Fruit fly (Drosophila melanogaster) whole organism, embryonic: ENCODE results near the gene CG34288.
A peak's percentile ranks its signal among the peaks of the same experiment; 100 is the strongest.

Source experiments
- Abd-B ChIP-seq: fragments of 200-800 bp; sonication (Bioruptor generic); optimal IDR thresholded peaks from 2 replicates; lab custom pipeline; 2018; ENCODE audit warnings: missing biosample characterization, mild to moderate bottlenecking, missing genetic modification characterization, moderate library complexity
- Atf6 ChIP-seq: fragments of 200-800 bp; sonication (Bioruptor generic); IDR thresholded peaks from 2 replicates; pipeline ENCODE4 v1.3.6; 2022; ENCODE audit warnings: missing biosample characterization, missing genetic modification characterization
- BtbVII ChIP-seq: fragments of 200-800 bp; sonication (Bioruptor generic); optimal IDR thresholded peaks from 3 replicates; lab custom pipeline; 2017; ENCODE audit warnings: missing biosample characterization, mild to moderate bottlenecking, missing genetic modification characterization
- CG1024 ChIP-seq: fragments of 200-800 bp; sonication (Bioruptor generic); IDR thresholded peaks from 2 replicates; pipeline ENCODE4 v1.3.6; 2022; ENCODE audit warnings: missing biosample characterization, missing genetic modification characterization
- CG10321 ChIP-seq: fragments of 200-800 bp; sonication (Bioruptor generic); IDR thresholded peaks from 2 replicates; pipeline ENCODE4 v1.3.6; 2022; ENCODE audit warnings: missing biosample characterization, missing genetic modification characterization
- CG12299 ChIP-seq: fragments of 200-800 bp; sonication (Bioruptor generic); optimal IDR thresholded peaks from 2 replicates; lab custom pipeline; 2018; ENCODE audit warnings: missing biosample characterization, mild to moderate bottlenecking, missing genetic modification characterization
- CG1233 ChIP-seq: fragments of 200-800 bp; sonication (Bioruptor generic); optimal IDR thresholded peaks from 4 replicates; lab custom pipeline; 2018; ENCODE audit warnings: missing biosample characterization, mild to moderate bottlenecking, missing genetic modification characterization
- CG13775 ChIP-seq: fragments of 200-800 bp; sonication (Bioruptor generic); optimal IDR thresholded peaks from 3 replicates; lab custom pipeline; 2017; ENCODE audit warnings: missing biosample characterization, mild to moderate bottlenecking, missing genetic modification characterization
- CG1603 ChIP-seq: fragments of 200-800 bp; sonication (Bioruptor generic); optimal IDR thresholded peaks from 2 replicates; lab custom pipeline; 2019; ENCODE audit warnings: missing biosample characterization, mild to moderate bottlenecking, missing genetic modification characterization, moderate library complexity
- CG17385 ChIP-seq: fragments of 200-800 bp; sonication (Bioruptor generic); optimal IDR thresholded peaks from 3 replicates; lab custom pipeline; 2018; ENCODE audit warnings: missing biosample characterization, mild to moderate bottlenecking, missing genetic modification characterization
- CG18476 ChIP-seq: fragments of 200-800 bp; sonication (Bioruptor generic); optimal IDR thresholded peaks from 2 replicates; lab custom pipeline; 2016; ENCODE audit warnings: missing biosample characterization, mild to moderate bottlenecking, missing genetic modification characterization
- CG2120 ChIP-seq: fragments of 200-800 bp; sonication (Bioruptor generic); optimal IDR thresholded peaks from 3 replicates; lab custom pipeline; 2016; ENCODE audit warnings: missing biosample characterization, missing genetic modification characterization
- CG2875 ChIP-seq: fragments of 200-800 bp; sonication (Bioruptor generic); optimal IDR thresholded peaks from 2 replicates; lab custom pipeline; 2017; ENCODE audit warnings: missing biosample characterization, mild to moderate bottlenecking, missing genetic modification characterization, missing genetic modification reagents
- CG3281 ChIP-seq: fragments of 200-800 bp; sonication (Bioruptor generic); optimal IDR thresholded peaks from 3 replicates; lab custom pipeline; 2017; ENCODE audit warnings: missing biosample characterization, mild to moderate bottlenecking, missing genetic modification characterization
- CG4328 ChIP-seq: fragments of 200-800 bp; sonication (Bioruptor generic); optimal IDR thresholded peaks from 3 replicates; lab custom pipeline; 2017; ENCODE audit warnings: missing biosample characterization, missing genetic modification reagents, missing genetic modification characterization
- CG5245 ChIP-seq: fragments of 200-800 bp; sonication (Bioruptor generic); optimal IDR thresholded peaks from 3 replicates; lab custom pipeline; 2016; ENCODE audit warnings: missing biosample characterization, missing genetic modification characterization
- CG6254 ChIP-seq: fragments of 200-800 bp; sonication (Bioruptor generic); optimal IDR thresholded peaks from 3 replicates; lab custom pipeline; 2017; ENCODE audit warnings: mild to moderate bottlenecking, missing biosample characterization, missing genetic modification reagents, missing genetic modification characterization
- CG6813 ChIP-seq: fragments of 200-800 bp; sonication (Bioruptor generic); optimal IDR thresholded peaks from 2 replicates; lab custom pipeline; 2017; ENCODE audit warnings: missing biosample characterization, missing genetic modification characterization, mild to moderate bottlenecking, moderate library complexity, missing genetic modification reagents
- CG6854 ChIP-seq: fragments of 200-800 bp; sonication (Bioruptor generic); optimal IDR thresholded peaks from 3 replicates; lab custom pipeline; 2017; ENCODE audit warnings: missing biosample characterization, mild to moderate bottlenecking, missing genetic modification characterization
- CG7839 ChIP-seq: fragments of 200-800 bp; sonication (Bioruptor generic); optimal IDR thresholded peaks from 3 replicates; lab custom pipeline; 2018; ENCODE audit warnings: missing biosample characterization, mild to moderate bottlenecking, missing genetic modification characterization, moderate library complexity
- CG8359 ChIP-seq: fragments of 200-800 bp; sonication (Bioruptor generic); optimal IDR thresholded peaks from 2 replicates; lab custom pipeline; 2017; ENCODE audit warnings: missing biosample characterization, mild to moderate bottlenecking, missing genetic modification characterization, borderline replicate concordance
- CG8924 ChIP-seq: fragments of 200-800 bp; optimal IDR thresholded peaks from 3 replicates; lab custom pipeline; 2019; ENCODE audit warnings: missing biosample characterization, mild to moderate bottlenecking, missing genetic modification characterization, moderate library complexity
- CoRest ChIP-seq: fragments of 200-800 bp; sonication (Bioruptor generic); optimal IDR thresholded peaks from 3 replicates; lab custom pipeline; 2018; ENCODE audit warnings: missing biosample characterization, mild to moderate bottlenecking, missing genetic modification characterization, moderate library complexity
- Dp ChIP-seq: fragments of 200-800 bp; sonication (Bioruptor generic); optimal IDR thresholded peaks from 2 replicates; lab custom pipeline; 2018; ENCODE audit warnings: missing biosample characterization, mild to moderate bottlenecking, missing genetic modification characterization, moderate library complexity
- Eip74EF ChIP-seq, 2 experiments: fragments of 200-800 bp in 1 of 2; fragments of >200 bp in 1 of 2; sonication (Bioruptor generic) in 1 of 2; optimal IDR thresholded peaks; 2 replicates each; lab custom pipeline; 2017 to 2019; ENCODE audit warnings: missing biosample characterization in 2 of 2, missing genetic modification characterization in 2 of 2, mild to moderate bottlenecking in 1 of 2, moderate library complexity in 1 of 2
- GATAe ChIP-seq: fragments of 200-800 bp; sonication (Bioruptor generic); conservative IDR thresholded peaks from 2 replicates; pipeline ENCODE4 v1.3.6; 2022; ENCODE audit warnings: missing biosample characterization, missing genetic modification characterization
- HmgZ ChIP-seq: fragments of 200-800 bp; sonication (Bioruptor generic); optimal IDR thresholded peaks from 2 replicates; lab custom pipeline; 2018; ENCODE audit warnings: missing biosample characterization, mild to moderate bottlenecking, missing genetic modification characterization
- MTF-1 ChIP-seq: fragments of 200-800 bp; sonication (Bioruptor generic); optimal IDR thresholded peaks from 2 replicates; lab custom pipeline; 2018; ENCODE audit warnings: missing biosample characterization, mild to moderate bottlenecking, missing genetic modification characterization, borderline replicate concordance
- Med ChIP-seq: fragments of 200-800 bp; sonication (Bioruptor generic); peaks from one replicate; lab custom pipeline; 2016; ENCODE audit warnings: missing biosample characterization, missing genetic modification characterization, mild to moderate bottlenecking, inconsistent platforms, moderate library complexity
- PHDP ChIP-seq: fragments of 200-800 bp; sonication (Bioruptor generic); optimal IDR thresholded peaks from 3 replicates; lab custom pipeline; 2018; ENCODE audit warnings: missing biosample characterization, mild to moderate bottlenecking, missing genetic modification characterization, moderate library complexity
- Scr ChIP-seq: fragments of 200-800 bp; sonication (Bioruptor generic); IDR thresholded peaks from 2 replicates; pipeline ENCODE4 v1.3.6; 2022; ENCODE audit warnings: missing biosample characterization, missing genetic modification characterization; ENCODE audit not compliant: partially characterized antibody
- Six4 ChIP-seq: fragments of 200-800 bp; sonication (Bioruptor generic); optimal IDR thresholded peaks from 2 replicates; lab custom pipeline; 2016; ENCODE audit warnings: missing biosample characterization, missing genetic modification characterization
- Sox102F ChIP-seq: fragments of 200-800 bp; sonication (Bioruptor generic); optimal IDR thresholded peaks from 2 replicates; lab custom pipeline; 2018; ENCODE audit warnings: missing biosample characterization, mild to moderate bottlenecking, missing genetic modification characterization, moderate library complexity
- YL-1 ChIP-seq: fragments of 200-800 bp; sonication (Bioruptor generic); optimal IDR thresholded peaks from 3 replicates; lab custom pipeline; 2017; ENCODE audit warnings: missing biosample characterization, mild to moderate bottlenecking, missing genetic modification characterization
- esg ChIP-seq: fragments of 200-800 bp; sonication (Bioruptor generic); conservative IDR thresholded peaks from 2 replicates; pipeline ENCODE4 v1.3.6; 2022; ENCODE audit warnings: missing biosample characterization, missing genetic modification characterization
- exex ChIP-seq: fragments of 200-800 bp; sonication (Bioruptor generic); optimal IDR thresholded peaks from 4 replicates; lab custom pipeline; 2018; ENCODE audit warnings: missing biosample characterization, mild to moderate bottlenecking, missing genetic modification characterization, moderate library complexity
- gfzf ChIP-seq: fragments of 200-800 bp; sonication (Bioruptor generic); optimal IDR thresholded peaks from 2 replicates; lab custom pipeline; 2016; ENCODE audit warnings: missing biosample characterization, mild to moderate bottlenecking, missing genetic modification characterization, moderate library complexity
- grn ChIP-seq: fragments of 200-800 bp; sonication (Bioruptor generic); optimal IDR thresholded peaks from 3 replicates; lab custom pipeline; 2017; ENCODE audit warnings: missing biosample characterization, missing genetic modification characterization
- lab ChIP-seq: fragments of 200-800 bp; sonication (Bioruptor generic); optimal IDR thresholded peaks from 3 replicates; lab custom pipeline; 2017; ENCODE audit warnings: missing biosample characterization, missing genetic modification characterization, mild to moderate bottlenecking, moderate library complexity, missing genetic modification reagents
- nerfin-1 ChIP-seq: fragments of 200-800 bp; sonication (Bioruptor generic); optimal IDR thresholded peaks from 3 replicates; lab custom pipeline; 2019; ENCODE audit warnings: missing biosample characterization, mild to moderate bottlenecking, missing genetic modification characterization, moderate library complexity
- nom ChIP-seq: fragments of 200-800 bp; sonication (Bioruptor generic); optimal IDR thresholded peaks from 2 replicates; lab custom pipeline; 2017; ENCODE audit warnings: missing biosample characterization, missing genetic modification characterization, mild to moderate bottlenecking, moderate library complexity, missing genetic modification reagents
- pzg ChIP-seq: fragments of 200-800 bp; sonication (Bioruptor generic); optimal IDR thresholded peaks from 3 replicates; lab custom pipeline; 2018; ENCODE audit warnings: missing biosample characterization, mild to moderate bottlenecking, missing genetic modification characterization, moderate library complexity
- row ChIP-seq: fragments of 200-800 bp; sonication (Bioruptor generic); IDR thresholded peaks from 3 replicates; pipeline ENCODE4 v1.3.6; 2022; ENCODE audit warnings: missing biosample characterization, missing genetic modification characterization
- sens ChIP-seq: fragments of 200-800 bp; sonication (Bioruptor generic); peaks from one replicate; lab custom pipeline; 2016; ENCODE audit warnings: missing biosample characterization, missing genetic modification characterization
- sob ChIP-seq: fragments of 200-800 bp; sonication (Bioruptor generic); IDR thresholded peaks from 2 replicates; pipeline ENCODE4 v1.3.6; 2022; ENCODE audit warnings: missing biosample characterization, missing genetic modification characterization
- unpg ChIP-seq: fragments of 200-800 bp; sonication (Bioruptor generic); optimal IDR thresholded peaks from 3 replicates; lab custom pipeline; 2018; ENCODE audit warnings: missing biosample characterization, mild to moderate bottlenecking, missing genetic modification characterization, moderate library complexity
- wek ChIP-seq: fragments of 200-800 bp; sonication (Bioruptor generic); optimal IDR thresholded peaks from 3 replicates; lab custom pipeline; 2018; ENCODE audit warnings: missing biosample characterization, mild to moderate bottlenecking, missing genetic modification characterization, moderate library complexity
- zen ChIP-seq: fragments of 200-800 bp; sonication (Bioruptor generic); optimal IDR thresholded peaks from 3 replicates; lab custom pipeline; 2018; ENCODE audit warnings: missing biosample characterization, mild to moderate bottlenecking, missing genetic modification characterization, moderate library complexity

Gene CG34288

DNA sequence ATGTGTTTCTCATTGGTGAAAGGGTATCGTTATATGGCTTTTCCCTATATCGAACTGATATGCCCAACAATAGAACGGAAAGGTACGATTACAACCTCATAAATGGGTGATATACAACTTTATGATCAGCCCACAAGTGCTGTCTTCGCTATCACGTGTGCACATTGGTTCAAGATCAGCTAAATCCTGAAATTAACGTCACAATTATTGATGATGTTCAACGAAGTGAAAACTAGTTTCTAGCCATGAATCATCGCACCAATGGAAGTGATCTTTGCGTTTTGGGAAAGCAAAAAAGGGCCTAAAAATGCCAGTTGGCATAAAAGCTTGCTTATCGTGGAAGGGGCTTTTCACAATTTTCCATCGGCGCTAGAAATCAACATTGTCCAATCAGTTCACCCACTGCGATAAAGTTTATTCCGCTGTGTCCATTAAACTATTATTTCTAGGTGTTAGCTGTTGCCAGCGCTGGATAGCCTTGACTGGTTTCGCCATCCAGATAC, 17.6 kb upstream of the CG34288 start, which contains the start of gene CG7054 (continued):
- TF ChIP-seq pzg (GFP tag; lab: Kevin White, UChicago) (peak; percentile 16), Eip74EF (GFP tag; optimal IDR thresholded peaks at IDR 0.05; lab: Kevin White, UChicago) (peak in 1 of 2 experiments; percentile 43), CG17385 (GFP tag; lab: Kevin White, UChicago) (peak; percentile 20), CG10321 (GFP tag; lab: Robert Waterston, UW) (0 out of 2 replicates have a peak, but pooled peaks have one; percentile 20), lab (GFP tag; lab: Kevin White, UChicago) (peak; percentile 50), CG8924 (tag; lab: Kevin White, UChicago) (no peak), GATAe (GFP tag; lab: Robert Waterston, UW) (no peak), CG5245 (no peak), CG7839 (tag; lab: Kevin White, UChicago) (peak; percentile 53), Abd-B (GFP tag; lab: Kevin White, UChicago) (peak; percentile 32), CG4328 (GFP tag; lab: Kevin White, UChicago) (peak; percentile 6), MTF-1 (GFP tag; lab: Kevin White, UChicago) (peak; percentile 31), CG1024 (no peak), CG18476 (GFP tag; lab: Kevin White, UChicago) (peak; percentile 70), zen (tag; lab: Kevin White, UChicago) (no peak), CG6854 (GFP tag; lab: Kevin White, UChicago) (peak; percentile 17), Scr (0 out of 2 replicates have a peak, but pooled peaks have one; percentile 10), Dp (GFP tag; lab: Kevin White, UChicago) (peak; percentile 15), esg (GFP tag; lab: Robert Waterston, UW) (no peak), sob (peak; percentile 22; the same call in 1 of the 2 replicates), YL-1 (peak; percentile 25), CG1233 (GFP tag; lab: Kevin White, UChicago) (peak; percentile 13), BtbVII (GFP tag; lab: Kevin White, UChicago) (peak; percentile 47), grn (GFP tag; lab: Kevin White, UChicago) (peak; percentile 84), CG8359 (GFP tag; lab: Kevin White, UChicago) (no peak), HmgZ (tag; lab: Kevin White, UChicago) (peak; percentile 56), sens (peak; percentile 13), CG12299 (tag; lab: Kevin White, UChicago) (peak; percentile 27), CoRest (peak; percentile 35), CG1603 (tag; lab: Kevin White, UChicago) (peak; percentile 32), CG6813 (peak; percentile 6), PHDP (tag; lab: Kevin White, UChicago) (peak; percentile 51), Six4 (GFP tag; lab: Kevin White, UChicago) (no peak), Sox102F (GFP tag; lab: Kevin White, UChicago) (peak; percentile 32), CG2120 (GFP tag; lab: Kevin White, UChicago) (peak; percentile 48), CG6254 (peak; percentile 6), row (GFP tag; lab: Robert Waterston, UW) (peak; percentile 47; the same call in 2 of the 3 replicates), gfzf (GFP tag; lab: Kevin White, UChicago) (peak; percentile 61), nerfin-1 (no peak), nom (GFP tag; lab: Kevin White, UChicago) (no peak), CG3281 (peak; percentile 50), Med (GFP tag; lab: Kevin White, UChicago) (peak; percentile 74), CG2875 (no peak), wek (peak; percentile 9), unpg (GFP tag; lab: Kevin White, UChicago) (peak; percentile 22), CG13775 (GFP tag; lab: Kevin White, UChicago) (peak; percentile 9), exex (tag; lab: Kevin White, UChicago) (peak; percentile 84), Atf6 (GFP tag; lab: Robert Waterston, UW) (peak; percentile 42; the same call in 1 of the 2 replicates)
